Worm (Caenorhabditis elegans): Measurements from ENCODE around the gene algn-5.

DNA sequence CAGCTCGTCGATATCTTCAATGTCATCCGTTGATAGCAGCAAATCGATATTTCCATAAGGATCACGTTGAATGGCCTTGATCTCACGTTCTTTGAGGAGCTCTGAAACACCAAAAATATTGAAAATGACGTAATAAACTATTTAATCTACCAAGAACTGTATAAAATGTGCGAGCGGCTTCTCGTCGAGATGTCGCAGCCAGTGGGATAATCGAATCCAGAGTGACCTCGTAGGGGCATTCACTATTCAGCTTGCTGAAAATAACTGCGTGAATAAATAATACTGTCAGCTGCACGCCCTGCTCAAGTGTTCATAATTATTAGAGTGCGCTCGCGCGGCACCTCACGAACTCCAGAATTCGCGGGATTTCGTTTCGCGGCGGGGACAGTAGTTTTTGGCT is 25.2 kb upstream of the algn-5 start, which contains the start of gene Y45G5AM.7:
- TF ChIP-seq him-1 (tag; optimal IDR thresholded peaks at IDR 0.05) (no peak), W03F9.2 (tag; optimal IDR thresholded peaks at IDR 0.05) (no peak)

All from whole organism, L4/young adult.